Worm (Caenorhabditis elegans) whole organism, young adult: ENCODE results near the gene sco-1.

Experiments
- attf-5 ChIP-seq: fragments of 200-800 bp; sonication (Bioruptor generic); optimal IDR thresholded peaks from 2 replicates; lab custom pipeline; 2018; ENCODE audit warnings: mild to moderate bottlenecking, missing genetic modification characterization, missing compliant biosample characterization
- ets-4 ChIP-seq: fragments of 200-800 bp; sonication (Bioruptor generic); optimal IDR thresholded peaks from 2 replicates; lab custom pipeline; 2018; ENCODE audit warnings: mild to moderate bottlenecking, missing genetic modification characterization, missing compliant biosample characterization
- madf-8 ChIP-seq: fragments of 200-800 bp; sonication (Bioruptor generic); conservative IDR thresholded peaks from 2 replicates; pipeline ENCODE4 v1.3.6; 2022; ENCODE audit warnings: missing genetic modification reagents, missing genetic modification characterization, missing compliant biosample characterization
- tbx-9 ChIP-seq: sonication (generic microtip); optimal IDR thresholded peaks from 2 replicates; lab custom pipeline; 2016; ENCODE audit warnings: borderline replicate concordance, missing genetic modification characterization, inconsistent platforms, missing compliant biosample characterization

DNA sequence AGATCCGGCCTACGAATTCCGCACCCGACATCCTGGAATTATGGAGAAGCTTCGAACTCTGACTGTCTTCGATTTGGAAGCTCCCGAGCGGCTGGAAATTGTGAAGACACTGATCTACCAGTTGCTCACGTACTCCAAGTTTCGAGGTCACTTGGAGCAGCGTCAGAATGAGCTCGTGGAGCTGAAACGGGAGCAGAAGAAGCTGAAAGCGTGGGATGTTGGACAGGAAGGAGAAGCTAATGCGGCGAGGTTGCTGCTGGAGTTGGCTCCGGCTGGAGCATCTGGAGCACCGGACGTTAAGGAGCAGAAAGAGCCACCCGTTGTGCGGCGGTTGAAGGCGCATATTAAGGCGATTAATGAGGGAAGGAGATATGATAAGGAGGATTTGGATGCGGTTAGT is 44.9 kb downstream of the sco-1 start:
- TF ChIP-seq attf-5 (GFP tag; lab: Kevin White, UChicago) (no peak), tbx-9 (tag; lab: Kevin White, UChicago) (no peak), ets-4 (GFP tag; lab: Kevin White, UChicago) (no peak), madf-8 (GFP tag; lab: Robert Waterston, UW) (no peak)
